In the genomic region with DNA sequence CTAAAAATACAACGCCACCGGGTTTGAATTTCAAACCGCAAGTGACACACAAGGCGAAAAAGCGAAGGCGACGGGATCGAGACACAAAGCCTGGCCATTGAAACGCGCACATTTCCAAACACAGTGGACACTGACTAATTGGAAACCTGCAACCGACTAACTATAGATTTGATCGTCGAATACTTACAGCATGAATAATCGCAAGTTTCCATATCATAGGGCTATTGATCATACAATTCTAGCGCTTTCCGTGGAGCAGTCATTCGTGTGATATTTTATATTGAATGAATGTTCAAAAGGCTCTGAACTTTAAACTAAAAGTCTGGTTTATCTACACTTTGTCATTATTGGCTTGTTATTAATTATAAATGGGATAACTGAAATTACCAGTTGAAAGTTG, we compare ENCODE assay signal across 5 fruit fly cellular contexts.
TF ChIP-seq lines count a peak whose summit lies in the region.

No protein-coding gene starts in this region.

- no peak for TF ChIP-seq CTCF in whole organism, embryonic (GFP tag; optimal IDR thresholded peaks at IDR 0.05; lab: Kevin White, UChicago)

TF ChIP-seq in whole organism, 6 proteins besides CTCF, POLR2A, EP300 and RAD21:
- peak; percentile 41 for TF ChIP-seq pan (optimal IDR thresholded peaks at IDR 0.05; lab: Kevin White, UChicago)
- no peak for TF ChIP-seq EcR (GFP tag; optimal IDR thresholded peaks at IDR 0.05; lab: Kevin White, UChicago)
- no peak for TF ChIP-seq Dll (optimal IDR thresholded peaks at IDR 0.05; lab: Kevin White, UChicago)
- no peak for TF ChIP-seq usp (GFP tag; optimal IDR thresholded peaks at IDR 0.05; lab: Kevin White, UChicago)

TF ChIP-seq in whole organism, adult, 20 proteins besides CTCF, POLR2A, EP300 and RAD21:
- TF ChIP-seq Hr96 (GFP tag; optimal IDR thresholded peaks at IDR 0.05; lab: Kevin White, UChicago) (no peak), tj (GFP tag; optimal IDR thresholded peaks at IDR 0.05; lab: Kevin White, UChicago) (no peak), CG11617 (GFP tag; optimal IDR thresholded peaks at IDR 0.05; lab: Kevin White, UChicago) (peak; percentile 39), cic (GFP tag; optimal IDR thresholded peaks at IDR 0.05; lab: Kevin White, UChicago) (no peak), Mnt (GFP tag; optimal IDR thresholded peaks at IDR 0.05; lab: Kevin White, UChicago) (no peak), Crg-1 (GFP tag; optimal IDR thresholded peaks at IDR 0.05; lab: Kevin White, UChicago) (peak; percentile 15), CG5204 (GFP tag; optimal IDR thresholded peaks at IDR 0.05; lab: Kevin White, UChicago) (no peak), bab1 (GFP tag; optimal IDR thresholded peaks at IDR 0.05; lab: Kevin White, UChicago) (no peak), cnc (optimal IDR thresholded peaks at IDR 0.05; lab: Kevin White, UChicago) (no peak)

TF ChIP-seq in whole organism, embryonic, 481 proteins besides CTCF, POLR2A, EP300 and RAD21:
- TF ChIP-seq PHDP (tag; optimal IDR thresholded peaks at IDR 0.05; lab: Kevin White, UChicago): peak; percentile 5
- no peak for TF ChIP-seq Fer3 (tag; optimal IDR thresholded peaks at IDR 0.05; lab: Kevin White, UChicago)
- TF ChIP-seq grau (tag; optimal IDR thresholded peaks at IDR 0.05; lab: Kevin White, UChicago): peak; percentile 36
- TF ChIP-seq Nf-YA (GFP tag; IDR thresholded peaks at IDR 0.05; lab: Robert Waterston, UW): no peak
- TF ChIP-seq tio (GFP tag; optimal IDR thresholded peaks at IDR 0.05; lab: Kevin White, UChicago): peak; percentile 7
- no peak for TF ChIP-seq tup (GFP tag; optimal IDR thresholded peaks at IDR 0.05; lab: Kevin White, UChicago)
- no peak for TF ChIP-seq yki (optimal IDR thresholded peaks at IDR 0.05; lab: Kevin White, UChicago)
- no peak for TF ChIP-seq CG2678 (tag; optimal IDR thresholded peaks at IDR 0.05; lab: Kevin White, UChicago)
- no peak for TF ChIP-seq lilli (GFP tag; optimal IDR thresholded peaks at IDR 0.05; lab: Kevin White, UChicago)
- peak; percentile 28 for TF ChIP-seq sens (GFP tag; lab: Kevin White, UChicago)
- TF ChIP-seq nau (GFP tag; optimal IDR thresholded peaks at IDR 0.05; lab: Kevin White, UChicago): no peak
- peak; percentile 11 for TF ChIP-seq gem (tag; optimal IDR thresholded peaks at IDR 0.05; lab: Kevin White, UChicago)
- peak; percentile 2 for TF ChIP-seq Ets65A (GFP tag; lab: Kevin White, UChicago)
- peak; percentile 13 for TF ChIP-seq CG2120 (GFP tag; optimal IDR thresholded peaks at IDR 0.05; lab: Kevin White, UChicago)
- no peak for TF ChIP-seq CG17359 (tag; optimal IDR thresholded peaks at IDR 0.05; lab: Kevin White, UChicago)
- TF ChIP-seq CHES-1-like (GFP tag; optimal IDR thresholded peaks at IDR 0.05; lab: Kevin White, UChicago): no peak
- TF ChIP-seq Med (GFP tag; lab: Kevin White, UChicago): peak; percentile 21
- TF ChIP-seq Hmr (GFP tag; optimal IDR thresholded peaks at IDR 0.05; lab: Kevin White, UChicago): peak; percentile 5

TF ChIP-seq in whole organism, prepupa, 60 proteins besides CTCF, POLR2A, EP300 and RAD21:
- TF ChIP-seq CG31627 (GFP tag; optimal IDR thresholded peaks at IDR 0.05; lab: Kevin White, UChicago) (peak; percentile 40), Ets21C (GFP tag; optimal IDR thresholded peaks at IDR 0.05; lab: Kevin White, UChicago) (peak; percentile 24), topi (GFP tag; optimal IDR thresholded peaks at IDR 0.05; lab: Kevin White, UChicago) (peak; percentile 17), fd85E (GFP tag; optimal IDR thresholded peaks at IDR 0.05; lab: Kevin White, UChicago) (no peak), fkh (GFP tag; optimal IDR thresholded peaks at IDR 0.05; lab: Kevin White, UChicago) (no peak), eg (GFP tag; IDR thresholded peaks at IDR 0.05; lab: Robert Waterston, UW) (0 out of 3 replicates have a peak, but pooled peaks have one; percentile 11), OdsH (GFP tag; optimal IDR thresholded peaks at IDR 0.05; lab: Kevin White, UChicago) (peak; percentile 36), cyc (GFP tag; optimal IDR thresholded peaks at IDR 0.05; lab: Kevin White, UChicago) (peak; percentile 7), CG32006 (GFP tag; optimal IDR thresholded peaks at IDR 0.05; lab: Kevin White, UChicago) (peak; percentile 35), CG10631 (GFP tag; optimal IDR thresholded peaks at IDR 0.05; lab: Kevin White, UChicago) (peak; percentile 4), Eip78C (GFP tag; lab: Kevin White, UChicago) (peak; percentile 62), Eip75B (GFP tag; optimal IDR thresholded peaks at IDR 0.05; lab: Kevin White, UChicago) (peak; percentile 30), Blimp-1 (GFP tag; optimal IDR thresholded peaks at IDR 0.05; lab: Kevin White, UChicago) (peak; percentile 1), CG11762 (GFP tag; optimal IDR thresholded peaks at IDR 0.05; lab: Kevin White, UChicago; ENCODE audit: insufficient read depth) (no peak), ss (GFP tag; optimal IDR thresholded peaks at IDR 0.05; lab: Kevin White, UChicago) (no peak), dsx (GFP tag; optimal IDR thresholded peaks at IDR 0.05; lab: Kevin White, UChicago; ENCODE audit: poor library complexity, severe bottlenecking) (no peak), CG6276 (GFP tag; optimal IDR thresholded peaks at IDR 0.05; lab: Kevin White, UChicago) (peak; percentile 7), Sox102F (GFP tag; optimal IDR thresholded peaks at IDR 0.05; lab: Kevin White, UChicago) (peak; percentile 4), CG8632 (GFP tag; optimal IDR thresholded peaks at IDR 0.05; lab: Kevin White, UChicago) (no peak), CG6792 (GFP tag; optimal IDR thresholded peaks at IDR 0.05; lab: Kevin White, UChicago) (peak; percentile 18), CG16779 (tag; optimal IDR thresholded peaks at IDR 0.05; lab: Kevin White, UChicago) (no peak), vri (GFP tag; optimal IDR thresholded peaks at IDR 0.05; lab: Kevin White, UChicago) (peak; percentile 4), esn (GFP tag; optimal IDR thresholded peaks at IDR 0.05; lab: Kevin White, UChicago) (peak; percentile 52), pdm3 (GFP tag; optimal IDR thresholded peaks at IDR 0.05; lab: Kevin White, UChicago) (peak; percentile 30), lz (GFP tag; optimal IDR thresholded peaks at IDR 0.05; lab: Kevin White, UChicago) (peak; percentile 33), Hr4 (GFP tag; optimal IDR thresholded peaks at IDR 0.05; lab: Kevin White, UChicago) (peak; percentile 39), Lpt (GFP tag; optimal IDR thresholded peaks at IDR 0.05; lab: Kevin White, UChicago) (peak; percentile 3), Hr39 (GFP tag; optimal IDR thresholded peaks at IDR 0.05; lab: Kevin White, UChicago) (peak; percentile 53), CG8319 (GFP tag; optimal IDR thresholded peaks at IDR 0.05; lab: Kevin White, UChicago) (no peak), Met (GFP tag; optimal IDR thresholded peaks at IDR 0.05; lab: Kevin White, UChicago) (peak; percentile 52)

TF ChIP-seq in whole organism, wandering third instar larva, 38 proteins besides CTCF, POLR2A, EP300 and RAD21:
- TF ChIP-seq ey (GFP tag; optimal IDR thresholded peaks at IDR 0.05; lab: Kevin White, UChicago): peak; percentile 4
- peak; percentile 9 for TF ChIP-seq fru (GFP tag; optimal IDR thresholded peaks at IDR 0.05; lab: Kevin White, UChicago)
- no peak for TF ChIP-seq CG9705 (GFP tag; optimal IDR thresholded peaks at IDR 0.05; lab: Kevin White, UChicago)
- TF ChIP-seq OdsH (GFP tag; optimal IDR thresholded peaks at IDR 0.05; lab: Kevin White, UChicago): peak; percentile 1
- peak; percentile 7 for TF ChIP-seq br (GFP tag; optimal IDR thresholded peaks at IDR 0.05; lab: Kevin White, UChicago)
- peak; percentile 13 for TF ChIP-seq HLH106 (tag; optimal IDR thresholded peaks at IDR 0.05; lab: Kevin White, UChicago)
- no peak for TF ChIP-seq dsf (GFP tag; optimal IDR thresholded peaks at IDR 0.05; lab: Kevin White, UChicago; ENCODE audit: borderline replicate concordance)
TF ChIP-seq in whole organism, wandering third instar larva: peak in this region for 5.
